Fruit fly (Drosophila melanogaster) whole organism, adult: ENCODE measurements around the gene CG31195.

ENCODE experiments used
- CG12768 ChIP-seq: fragments of 200-800 bp; sonication (Bioruptor generic); optimal IDR thresholded peaks from 2 replicates; lab custom pipeline; 2017; ENCODE audit warnings: missing biosample characterization, missing genetic modification characterization, mild to moderate bottlenecking, moderate library complexity, missing genetic modification reagents
- CG14711 ChIP-seq: fragments of 200-800 bp; sonication (Bioruptor generic); optimal IDR thresholded peaks from 2 replicates; lab custom pipeline; 2018; ENCODE audit warnings: missing biosample characterization, mild to moderate bottlenecking, missing genetic modification characterization, moderate library complexity
- CG1620 ChIP-seq: fragments of 200-800 bp; sonication (Bioruptor generic); optimal IDR thresholded peaks from 2 replicates; lab custom pipeline; 2016; ENCODE audit warnings: missing biosample characterization, missing genetic modification characterization
- CG7045 ChIP-seq: fragments of 200-800 bp; sonication (Bioruptor generic); optimal IDR thresholded peaks from 2 replicates; lab custom pipeline; 2017; ENCODE audit warnings: missing biosample characterization, mild to moderate bottlenecking, missing genetic modification characterization
- Clk ChIP-seq: fragments of 200-800 bp; sonication (Bioruptor generic); optimal IDR thresholded peaks from 2 replicates; lab custom pipeline; 2017; ENCODE audit warnings: missing biosample characterization, missing genetic modification characterization
- kay ChIP-seq: fragments of 200-800 bp; sonication (Bioruptor generic); peaks from one replicate; lab custom pipeline; 2016; ENCODE audit warnings: missing biosample characterization, missing genetic modification characterization, borderline replicate concordance

dm6 chr3R:20719286-20719685 lies 42.9 kb downstream of the CG31195 start:
- no peak for TF ChIP-seq CG12768 (GFP tag; lab: Kevin White, UChicago)
- TF ChIP-seq CG7045 (GFP tag; lab: Kevin White, UChicago): no peak
- no peak for TF ChIP-seq Clk
- TF ChIP-seq CG1620 (GFP tag; lab: Kevin White, UChicago): no peak
- TF ChIP-seq kay (GFP tag; lab: Kevin White, UChicago): no peak
- no peak for TF ChIP-seq CG14711 (tag; lab: Kevin White, UChicago)
